Worm (Caenorhabditis elegans) whole organism, mixed stage, embryonic: Measurements from ENCODE around the gene F54D5.15.
A peak's percentile ranks its signal among the peaks of the same experiment; 100 is the strongest.

Experiments
- M03D4.4 ChIP-seq: sonication (generic microtip); optimal IDR thresholded peaks from 2 replicates; lab custom pipeline; 2017; ENCODE audit warnings: mild to moderate bottlenecking, missing genetic modification characterization, missing compliant biosample characterization
- blmp-1 ChIP-seq: fragments of 150-350 bp; optimal IDR thresholded peaks from 2 replicates; lab custom pipeline; 2014; ENCODE audit warnings: missing biosample characterization, missing genetic modification characterization
- ceh-39 ChIP-seq: fragments of 150-350 bp; optimal IDR thresholded peaks from 2 replicates; lab custom pipeline; 2014; ENCODE audit warnings: missing biosample characterization, missing genetic modification characterization
- ceh-43 ChIP-seq: fragments of 200-800 bp; sonication (Bioruptor generic); optimal IDR thresholded peaks from 2 replicates; lab custom pipeline; 2018; ENCODE audit warnings: mild to moderate bottlenecking, missing genetic modification characterization, moderate library complexity, missing compliant biosample characterization
- ceh-83 ChIP-seq: fragments of 200-800 bp; sonication (Bioruptor generic); optimal IDR thresholded peaks from 2 replicates; lab custom pipeline; 2018; ENCODE audit warnings: mild to moderate bottlenecking, missing genetic modification characterization, missing compliant biosample characterization
- elt-1 ChIP-seq: sonication (generic microtip); optimal IDR thresholded peaks from 2 replicates; lab custom pipeline; 2017; ENCODE audit warnings: missing genetic modification characterization, mild to moderate bottlenecking, missing compliant biosample characterization, antibody characterized with exemption, moderate library complexity, borderline replicate concordance; ENCODE audit not compliant: insufficient read depth
- elt-3 ChIP-seq: fragments of 150-350 bp; optimal IDR thresholded peaks from 2 replicates; lab custom pipeline; 2014; ENCODE audit warnings: missing biosample characterization, missing genetic modification characterization
- hlh-1 ChIP-seq: fragments of 150-350 bp; optimal IDR thresholded peaks from 2 replicates; lab custom pipeline; 2014; ENCODE audit warnings: missing biosample characterization, missing genetic modification reagents, missing genetic modification characterization
- lin-13 ChIP-seq: fragments of 150-350 bp; optimal IDR thresholded peaks from 2 replicates; lab custom pipeline; 2014; ENCODE audit warnings: missing biosample characterization, missing genetic modification characterization
- lin-32 ChIP-seq: fragments of 200-800 bp; sonication (Bioruptor generic); optimal IDR thresholded peaks from 2 replicates; lab custom pipeline; 2018; ENCODE audit warnings: mild to moderate bottlenecking, missing genetic modification characterization, missing compliant biosample characterization
- lsy-2 ChIP-seq: fragments of 150-350 bp; optimal IDR thresholded peaks from 2 replicates; lab custom pipeline; 2014; ENCODE audit warnings: missing biosample characterization, missing genetic modification characterization
- mep-1 ChIP-seq: fragments of 150-350 bp; optimal IDR thresholded peaks from 2 replicates; lab custom pipeline; 2017; ENCODE audit warnings: missing biosample characterization, missing genetic modification reagents, missing genetic modification characterization, inconsistent platforms
- mls-2 ChIP-seq: sonication (generic microtip); optimal IDR thresholded peaks from 2 replicates; lab custom pipeline; 2016; ENCODE audit warnings: mild to moderate bottlenecking, missing genetic modification characterization, moderate library complexity, missing compliant biosample characterization
- nhr-2 ChIP-seq: fragments of 150-350 bp; optimal IDR thresholded peaks from 2 replicates; lab custom pipeline; 2014; ENCODE audit warnings: missing biosample characterization, missing genetic modification characterization
- nhr-237 ChIP-seq: fragments of 150-350 bp; optimal IDR thresholded peaks from 2 replicates; lab custom pipeline; 2014; ENCODE audit warnings: missing biosample characterization, missing genetic modification characterization
- nhr-28 ChIP-seq: fragments of 150-350 bp; optimal IDR thresholded peaks from 2 replicates; lab custom pipeline; 2014; ENCODE audit warnings: missing biosample characterization, missing genetic modification characterization
- nhr-76 ChIP-seq: sonication (generic microtip); optimal IDR thresholded peaks from 2 replicates; lab custom pipeline; 2017; ENCODE audit warnings: missing biosample characterization, missing genetic modification characterization
- sem-2 ChIP-seq: fragments of 200-800 bp; sonication (Bioruptor generic); optimal IDR thresholded peaks from 2 replicates; lab custom pipeline; 2018; ENCODE audit warnings: mild to moderate bottlenecking, missing genetic modification characterization, missing compliant biosample characterization
- snpc-4 ChIP-seq: fragments of 150-350 bp; optimal IDR thresholded peaks from 2 replicates; lab custom pipeline; 2014; ENCODE audit warnings: missing biosample characterization, missing genetic modification characterization
- sptf-1 ChIP-seq: sonication (generic microtip); optimal IDR thresholded peaks from 2 replicates; lab custom pipeline; 2017; ENCODE audit warnings: mild to moderate bottlenecking, missing genetic modification characterization, moderate library complexity, missing compliant biosample characterization
- tbx-8 ChIP-seq: fragments of 200-800 bp; sonication (Bioruptor generic); optimal IDR thresholded peaks from 2 replicates; lab custom pipeline; 2018; ENCODE audit warnings: mild to moderate bottlenecking, missing genetic modification characterization, moderate library complexity, missing compliant biosample characterization
- unc-120 ChIP-seq: sonication (generic microtip); optimal IDR thresholded peaks from 2 replicates; lab custom pipeline; 2017; ENCODE audit warnings: missing genetic modification characterization, missing compliant biosample characterization; ENCODE audit not compliant: poor library complexity, severe bottlenecking
- unc-62 ChIP-seq: fragments of 150-350 bp; optimal IDR thresholded peaks from 2 replicates; lab custom pipeline; 2014; ENCODE audit warnings: missing biosample characterization, missing genetic modification reagents, missing genetic modification characterization
- ztf-11 ChIP-seq: fragments of 150-350 bp; optimal IDR thresholded peaks from 2 replicates; lab custom pipeline; 2014; ENCODE audit warnings: missing biosample characterization, missing genetic modification characterization

The F54D5.15 gene

DNA sequence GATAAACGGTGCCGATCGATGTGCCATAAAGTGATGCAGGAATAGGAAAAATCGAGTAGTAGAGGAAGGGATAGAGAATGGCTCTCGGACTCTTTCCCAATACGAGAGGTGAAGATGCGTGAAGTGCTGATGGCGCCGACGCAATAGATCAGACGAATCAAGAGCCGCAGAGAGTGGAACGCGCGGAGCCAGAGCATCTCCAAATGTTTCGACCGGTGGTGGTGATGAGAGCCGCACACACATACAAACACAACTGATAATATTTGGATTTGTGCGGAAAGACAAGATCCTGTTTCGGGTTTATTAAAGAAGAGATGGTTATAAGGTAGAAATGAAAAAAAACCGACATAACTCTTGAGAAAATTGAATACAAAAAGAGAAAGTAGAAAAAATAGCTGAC is at the start of gene F54D5.15:
Gene F54D5.15, minus strand, starts transcription at position 101 of the 400 bp plus-strand sequence.
- TF ChIP-seq lin-32: no peak
- TF ChIP-seq sptf-1 (tag; lab: Kevin White, UChicago): peak; percentile 60

DNA sequence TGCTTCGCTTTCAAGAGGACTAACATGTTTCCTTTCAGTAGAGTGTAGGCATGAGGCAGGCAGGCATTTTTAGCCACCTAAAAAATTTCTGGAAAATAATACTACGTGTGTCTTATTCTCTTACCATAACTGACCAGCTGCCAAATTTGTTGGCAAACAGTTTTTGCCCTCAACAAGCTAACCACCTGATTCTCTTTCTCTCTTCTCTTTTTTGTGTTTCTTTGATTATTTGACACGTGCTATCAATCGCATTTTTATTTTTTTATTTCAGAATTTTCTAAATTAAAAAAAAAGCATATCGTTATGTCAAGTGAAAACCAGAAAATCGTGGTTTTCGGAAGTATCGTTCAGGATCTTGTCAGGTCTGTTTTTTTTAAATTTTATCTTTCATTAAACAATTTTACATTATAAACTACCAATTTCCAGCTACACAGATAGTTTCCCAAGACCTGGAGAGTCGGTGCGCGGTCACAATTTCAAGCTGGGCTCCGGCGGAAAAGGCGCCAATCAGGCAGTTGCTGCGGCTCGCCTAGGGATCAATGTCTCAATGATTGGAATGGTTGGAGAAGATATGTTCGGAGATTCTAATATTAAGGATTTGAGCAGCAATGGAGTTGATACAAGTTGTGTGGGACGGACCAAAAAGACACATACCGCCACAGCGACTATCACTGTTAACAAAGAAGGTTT is 48.2 kb upstream of the F54D5.15 start, which contains the start of gene F07A11.5:
Gene F07A11.5, plus strand, starts transcription at position 267 of the 690 bp plus-strand sequence.
- TF ChIP-seq lin-13 (no peak), snpc-4 (tag; lab: Kevin White, UChicago) (no peak), elt-3 (tag; lab: Kevin White, UChicago) (no peak)

DNA sequence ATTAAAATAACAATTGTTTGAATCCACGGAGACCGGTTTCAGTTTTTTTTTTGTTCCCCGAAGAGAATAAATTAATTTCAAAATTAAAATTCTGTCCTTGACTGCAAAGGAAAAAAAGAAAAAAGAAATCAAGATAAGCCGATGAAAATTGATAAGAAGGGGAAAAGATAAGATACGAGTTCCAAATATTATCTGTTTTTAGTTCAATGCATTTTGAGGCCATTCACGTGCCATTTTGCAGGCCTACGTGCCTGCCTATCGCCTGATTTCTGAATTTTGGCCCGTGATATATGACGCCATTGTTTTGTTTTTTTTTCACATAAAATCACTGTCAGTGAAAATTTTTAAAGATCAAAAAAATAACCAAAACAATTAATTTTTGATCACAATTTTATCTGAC is 47.4 kb upstream of the F54D5.15 start:
- TF ChIP-seq elt-1 (tag; lab: Kevin White, UChicago): peak; percentile 67
- peak; percentile 26 for TF ChIP-seq elt-3 (tag; lab: Kevin White, UChicago)
- TF ChIP-seq ceh-83: no peak

DNA sequence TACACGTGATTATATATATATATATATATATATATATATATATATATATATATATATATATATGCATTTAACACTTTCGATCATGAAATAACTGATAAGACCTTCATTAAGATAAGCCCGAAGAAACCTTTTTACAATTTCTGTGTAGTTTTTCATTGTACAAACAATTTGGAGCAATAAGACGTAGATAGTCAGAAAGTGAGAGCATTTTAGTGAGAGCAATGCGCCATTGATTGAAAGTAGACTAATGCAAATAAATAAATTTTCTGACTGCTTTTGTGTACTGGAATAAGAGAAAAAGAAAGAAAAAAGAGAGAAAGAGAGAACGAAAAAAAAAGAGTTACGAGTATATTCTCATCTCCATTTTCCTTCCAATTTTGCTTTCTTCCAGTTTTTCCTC is 40.6 kb upstream of the F54D5.15 start:
- no peak for TF ChIP-seq blmp-1 (tag; lab: Kevin White, UChicago)
- no peak for TF ChIP-seq mls-2 (tag; lab: Kevin White, UChicago)
- no peak for TF ChIP-seq nhr-2 (tag; lab: Kevin White, UChicago)
- no peak for TF ChIP-seq nhr-237
- no peak for TF ChIP-seq ztf-11

DNA sequence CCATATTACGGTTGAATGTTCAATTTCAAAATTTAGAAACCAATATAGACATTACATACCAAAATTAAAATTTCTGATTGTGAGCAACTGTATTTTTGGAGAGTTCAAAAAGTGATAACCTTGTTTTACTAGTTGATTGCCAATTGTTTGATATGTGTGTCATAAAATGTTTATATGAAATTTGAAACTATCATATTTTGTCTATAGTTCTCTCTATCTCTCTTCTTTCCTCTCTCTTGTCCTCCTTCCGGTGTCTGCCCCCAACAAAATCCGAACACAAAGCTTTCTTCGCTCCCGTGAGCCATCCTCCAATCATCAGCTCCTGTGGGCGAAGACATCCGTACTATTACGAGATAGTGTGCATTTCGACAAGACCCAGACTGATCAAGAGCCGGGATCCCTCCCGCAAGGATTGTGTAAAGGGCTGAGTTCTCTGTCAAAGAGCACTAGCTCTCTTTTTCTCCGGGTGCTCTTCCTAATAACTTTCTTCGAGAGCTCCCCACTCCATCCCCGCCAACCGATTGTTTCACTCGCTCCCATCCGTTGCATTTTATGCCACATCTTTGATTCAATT is 38.4 kb upstream of the F54D5.15 start:
- TF ChIP-seq unc-62 (GFP tag; lab: Kevin White, UChicago) (peak; percentile 4), sem-2 (no peak), unc-120 (tag; lab: Kevin White, UChicago) (peak; percentile 37)

DNA sequence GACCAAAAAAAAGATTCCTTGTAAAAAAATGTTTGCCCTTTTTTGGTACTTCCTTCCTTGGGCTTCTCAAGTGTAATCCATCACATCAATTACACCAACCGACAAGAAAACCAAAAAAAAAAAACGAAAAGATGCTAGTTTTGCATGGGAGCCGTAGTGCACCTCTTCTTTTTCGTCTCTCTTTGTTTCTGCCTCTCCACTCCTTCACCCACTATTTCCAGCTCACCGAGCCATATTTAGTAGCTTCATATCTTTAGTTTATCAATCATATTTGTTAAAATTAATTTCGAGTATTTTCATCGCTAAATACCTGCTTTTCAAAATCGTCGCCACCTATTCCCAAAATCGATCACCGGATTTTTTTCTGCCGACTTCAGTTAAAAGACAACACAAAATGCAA is 36.7 kb upstream of the F54D5.15 start, which contains the start of gene F07A11.4:
Gene F07A11.4, plus strand, starts transcription at position 301 of the 400 bp plus-strand sequence.
- TF ChIP-seq unc-120 (tag; lab: Kevin White, UChicago): peak; percentile 12
- no peak for TF ChIP-seq nhr-76
- TF ChIP-seq, all 35 proteins: peak for 1

DNA sequence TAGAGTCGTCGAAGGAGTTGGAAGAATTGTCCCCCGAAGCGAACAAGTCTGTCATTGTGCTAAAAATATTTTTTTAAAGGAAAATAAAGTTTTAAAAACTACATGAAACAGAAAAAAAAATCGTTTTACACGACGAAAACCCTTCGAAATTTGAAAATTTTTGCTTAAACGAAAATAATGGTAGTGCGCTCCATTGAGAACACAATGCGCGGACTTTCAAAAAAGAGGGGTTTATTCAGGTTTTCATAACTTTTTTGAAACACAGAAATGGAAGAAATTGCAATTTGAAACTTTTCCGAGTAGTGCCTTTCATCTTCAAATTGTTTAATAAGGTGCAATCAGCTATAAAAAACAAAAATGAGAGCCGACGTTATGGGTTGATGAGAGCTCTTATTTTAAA is 35.7 kb upstream of the F54D5.15 start, which contains the start of gene npp-5:
Gene npp-5, minus strand, starts transcription at position 59 of the 400 bp plus-strand sequence.
- TF ChIP-seq mls-2 (tag; lab: Kevin White, UChicago): no peak
- TF ChIP-seq nhr-28 (tag; lab: Kevin White, UChicago): no peak
- peak; percentile 27 for TF ChIP-seq lsy-2 (tag; lab: Kevin White, UChicago)
- no peak for TF ChIP-seq mep-1 (tag; lab: Kevin White, UChicago)
- no peak for TF ChIP-seq ceh-43 (GFP tag; lab: Kevin White, UChicago)
- TF ChIP-seq ceh-39 (tag; lab: Kevin White, UChicago): no peak
- no peak for TF ChIP-seq ztf-11
- no peak for TF ChIP-seq elt-3 (tag; lab: Kevin White, UChicago)
- TF ChIP-seq tbx-8 (GFP tag; lab: Kevin White, UChicago): no peak
- TF ChIP-seq, all 35 proteins: peak for 1

DNA sequence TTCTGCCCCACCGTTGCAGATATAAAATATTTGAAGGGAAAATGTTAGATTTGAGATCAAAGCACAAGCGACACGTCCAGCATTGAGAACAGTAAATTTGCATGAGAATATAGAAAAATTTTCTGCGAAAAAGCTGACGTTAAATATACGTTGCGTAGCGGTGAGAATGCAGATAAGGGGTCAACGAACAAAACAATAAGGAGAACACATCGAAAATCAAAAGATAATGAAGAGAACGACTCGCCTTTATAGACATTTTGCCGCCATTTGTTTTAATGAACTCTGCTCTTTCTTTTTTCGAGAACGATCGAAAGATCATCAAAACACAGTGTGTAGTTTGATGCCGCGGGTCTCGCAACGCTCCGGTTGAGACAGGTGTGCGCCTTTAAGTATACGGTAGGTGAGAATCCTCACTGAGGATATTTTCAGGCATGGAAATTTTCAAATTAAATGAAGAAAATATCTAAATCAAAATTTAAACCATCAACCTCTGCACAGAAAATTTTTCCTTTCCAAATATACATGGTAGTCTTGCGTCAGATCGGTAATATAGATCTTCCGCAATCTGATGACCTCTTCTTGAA is 32.2 kb upstream of the F54D5.15 start:
- TF ChIP-seq M03D4.4 (tag; lab: Kevin White, UChicago) (no peak), lin-13 (no peak), hlh-1 (no peak), mep-1 (tag; lab: Kevin White, UChicago) (no peak), blmp-1 (tag; lab: Kevin White, UChicago) (no peak)
- TF ChIP-seq, all 35 proteins: peak for 0
